Worm (Caenorhabditis elegans) whole organism, L3 larva: Measurements from ENCODE around the gene str-134.

Experiments used
- ama-1 ChIP-seq: fragments of 150-350 bp; optimal IDR thresholded peaks from 2 replicates; lab custom pipeline; 2018
- elt-2 ChIP-seq: sonication (generic microtip); optimal IDR thresholded peaks from 2 replicates; lab custom pipeline; 2016; ENCODE audit warnings: missing genetic modification reagents, mild to moderate bottlenecking, missing genetic modification characterization, missing compliant biosample characterization
- fos-1 ChIP-seq: fragments of 150-350 bp; optimal IDR thresholded peaks from 2 replicates; lab custom pipeline; 2014; ENCODE audit warnings: missing biosample characterization, missing genetic modification characterization
- lin-15B ChIP-seq: fragments of 150-350 bp; optimal IDR thresholded peaks from 2 replicates; lab custom pipeline; 2014; ENCODE audit warnings: missing biosample characterization, missing genetic modification characterization
- lin-39 ChIP-seq: fragments of 150-350 bp; optimal IDR thresholded peaks from 2 replicates; lab custom pipeline; 2018; ENCODE audit warnings: missing biosample characterization, missing genetic modification reagents, missing genetic modification characterization
- mdl-1 ChIP-seq: fragments of 150-350 bp; optimal IDR thresholded peaks from 2 replicates; lab custom pipeline; 2014; ENCODE audit warnings: missing biosample characterization, missing genetic modification characterization
- nhr-237 ChIP-seq: fragments of 150-350 bp; optimal IDR thresholded peaks from 2 replicates; lab custom pipeline; 2014; ENCODE audit warnings: missing biosample characterization, missing genetic modification characterization
- pqm-1 ChIP-seq: fragments of 150-350 bp; optimal IDR thresholded peaks from 2 replicates; lab custom pipeline; 2017; ENCODE audit warnings: missing biosample characterization, missing genetic modification characterization, inconsistent platforms
- unc-62 ChIP-seq: fragments of 150-350 bp; sonication (generic microtip); optimal IDR thresholded peaks from 4 replicates; lab custom pipeline; 2014; ENCODE audit warnings: missing biosample characterization, missing genetic modification reagents, missing genetic modification characterization

DNA sequence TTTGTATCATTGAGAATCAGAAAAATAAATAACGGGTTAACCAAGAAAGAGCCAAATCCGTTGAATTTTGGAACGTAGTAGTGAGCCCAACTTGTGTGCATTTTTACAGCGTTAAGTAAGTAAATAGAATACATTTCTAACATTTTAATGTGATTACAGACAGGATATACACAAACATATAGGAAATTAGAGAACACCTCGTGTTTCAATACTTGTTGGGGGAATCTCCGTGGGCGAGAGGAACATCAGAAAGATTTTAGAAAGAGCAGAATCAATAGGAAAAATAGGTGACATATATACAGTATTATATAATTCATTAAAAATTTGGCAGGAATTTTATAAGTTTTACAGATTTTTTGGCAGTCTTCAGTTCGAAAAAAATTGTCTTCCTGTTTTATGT is 4.7 kb upstream of the str-134 start, which contains the start of gene srj-24:
- TF ChIP-seq lin-39 (tag; lab: Kevin White, UChicago) (no peak), mdl-1 (no peak), elt-2 (tag; lab: Kevin White, UChicago) (no peak), pqm-1 (tag; lab: Kevin White, UChicago) (no peak), fos-1 (tag; lab: Kevin White, UChicago) (no peak), lin-15B (no peak), ama-1 (lab: Kevin White, UChicago) (no peak), unc-62 (GFP tag; lab: Kevin White, UChicago) (no peak), nhr-237 (tag; lab: Kevin White, UChicago) (no peak)
